Worm (Caenorhabditis elegans) whole organism, midembryonic: Measurements from ENCODE around the gene hmp-1.

Experiments
- T22C8.4 ChIP-seq: fragments of 200-800 bp; sonication (Bioruptor generic); IDR thresholded peaks from 2 replicates; pipeline ENCODE4 v1.3.6; 2022; ENCODE audit warnings: missing genetic modification characterization, missing compliant biosample characterization
- cog-1 ChIP-seq: sonication (generic microtip); optimal IDR thresholded peaks from 2 replicates; lab custom pipeline; 2016; ENCODE audit warnings: missing genetic modification characterization, missing compliant biosample characterization
- flt-1 ChIP-seq: fragments of 200-800 bp; sonication (Bioruptor generic); IDR thresholded peaks from 2 replicates; pipeline ENCODE4 v1.3.6; 2022; ENCODE audit warnings: missing genetic modification characterization, missing compliant biosample characterization
- klf-2 ChIP-seq: fragments of 200-800 bp; sonication (Bioruptor generic); conservative IDR thresholded peaks from 2 replicates; pipeline ENCODE4 v1.3.6; 2022; ENCODE audit warnings: missing genetic modification reagents, missing genetic modification characterization, missing compliant biosample characterization
- med-1 ChIP-seq: sonication (generic microtip); optimal IDR thresholded peaks from 2 replicates; lab custom pipeline; 2017; ENCODE audit warnings: missing genetic modification characterization, mild to moderate bottlenecking, missing compliant biosample characterization, antibody characterized with exemption, missing genetic modification reagents; ENCODE audit not compliant: insufficient read depth
- ref-1 ChIP-seq: fragments of 200-800 bp; sonication (Bioruptor generic); conservative IDR thresholded peaks from 2 replicates; pipeline ENCODE4 v1.3.6; 2022; ENCODE audit warnings: missing genetic modification reagents, missing genetic modification characterization, missing compliant biosample characterization
- tab-1 ChIP-seq: fragments of 200-800 bp; sonication (Bioruptor generic); IDR thresholded peaks from 2 replicates; pipeline ENCODE4 v1.3.6; 2022; ENCODE audit warnings: missing genetic modification characterization, missing compliant biosample characterization
- ztf-23 ChIP-seq: fragments of 200-800 bp; sonication (Bioruptor generic); IDR thresholded peaks from 2 replicates; pipeline ENCODE4 v1.3.6; 2022; ENCODE audit warnings: missing genetic modification reagents, missing genetic modification characterization, missing compliant biosample characterization
- ztf-29 ChIP-seq: fragments of 200-800 bp; sonication (Bioruptor generic); IDR thresholded peaks from 2 replicates; pipeline ENCODE4 v1.3.6; 2022; ENCODE audit warnings: missing genetic modification reagents, missing genetic modification characterization, missing compliant biosample characterization

ce11 chrV:11818786-11819185, 26.9 kb upstream of the hmp-1 start:
- no peak for TF ChIP-seq flt-1 (GFP tag; lab: Robert Waterston, UW)
- TF ChIP-seq cog-1 (tag; lab: Kevin White, UChicago), result no peak
- no peak for TF ChIP-seq ztf-29
- no peak for TF ChIP-seq tab-1 (GFP tag; lab: Robert Waterston, UW)
- no peak for TF ChIP-seq T22C8.4 (GFP tag; lab: Robert Waterston, UW)
- no peak for TF ChIP-seq klf-2 (GFP tag; lab: Robert Waterston, UW)
- no peak for TF ChIP-seq ztf-23 (GFP tag; lab: Robert Waterston, UW)
- TF ChIP-seq ref-1 (GFP tag; lab: Robert Waterston, UW), result no peak
- no peak for TF ChIP-seq med-1 (GFP tag; lab: Kevin White, UChicago)
